Fruit fly (Drosophila melanogaster) whole organism, adult: Measurements from ENCODE around the gene Ids.
A peak's percentile ranks its signal among the peaks of the same experiment; 100 is the strongest.

Experiments
- CG12768 ChIP-seq: fragments of 200-800 bp; sonication (Bioruptor generic); optimal IDR thresholded peaks from 2 replicates; lab custom pipeline; 2017; ENCODE audit warnings: missing biosample characterization, missing genetic modification characterization, mild to moderate bottlenecking, moderate library complexity, missing genetic modification reagents
- CG1620 ChIP-seq: fragments of 200-800 bp; sonication (Bioruptor generic); optimal IDR thresholded peaks from 2 replicates; lab custom pipeline; 2016; ENCODE audit warnings: missing biosample characterization, missing genetic modification characterization

DNA sequence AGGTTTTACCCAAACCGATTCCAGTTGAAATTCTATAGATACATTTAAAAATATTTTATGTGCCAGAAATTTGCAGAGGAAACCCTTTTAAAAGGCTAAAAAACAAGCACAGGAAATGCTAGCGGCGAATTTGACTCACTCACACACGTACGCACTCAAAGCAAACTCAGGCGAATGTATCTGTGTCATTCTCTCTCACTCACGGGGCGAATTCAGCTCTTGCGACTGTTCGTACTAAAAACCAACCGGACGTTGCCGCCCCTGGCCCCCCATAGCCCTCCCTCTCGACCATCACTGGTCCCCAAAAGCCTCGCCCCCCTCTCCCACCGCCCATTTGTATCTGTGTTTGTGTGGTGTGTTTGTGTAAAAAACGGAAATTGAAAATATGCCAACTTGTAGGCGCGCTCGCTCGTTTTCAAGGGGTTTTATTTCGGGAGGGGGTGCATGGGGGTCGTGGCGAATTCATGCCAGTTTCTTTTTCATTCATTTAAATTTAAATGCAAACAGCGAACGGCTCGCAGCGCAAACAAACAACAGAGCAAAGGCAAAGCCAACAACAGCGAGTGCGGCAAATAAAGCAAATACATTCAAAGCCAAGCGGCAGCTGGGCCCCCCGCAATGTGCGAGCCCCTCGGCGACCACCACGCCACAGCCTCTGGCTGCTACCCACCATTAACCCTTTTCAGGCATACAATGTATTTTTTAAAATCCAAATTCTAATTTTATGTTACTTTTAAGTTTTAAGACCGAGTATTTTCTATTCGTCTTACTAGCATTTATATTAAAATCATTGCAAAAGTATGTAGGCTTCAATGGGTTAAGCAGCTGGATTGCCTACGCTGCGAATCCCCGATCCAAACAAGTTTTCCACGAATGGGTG is 40.4 kb downstream of the Ids start:
- TF ChIP-seq CG1620 (GFP tag; lab: Kevin White, UChicago) (no peak), CG12768 (GFP tag; lab: Kevin White, UChicago) (peak; percentile 86)
